Fruit fly (Drosophila melanogaster) whole organism, embryonic: ENCODE measurements around the gene CG15170.

Experiments
- Bteb2 ChIP-seq: fragments of 200-800 bp; sonication (Bioruptor generic); optimal IDR thresholded peaks from 2 replicates; lab custom pipeline; 2016; ENCODE audit warnings: missing biosample characterization, missing genetic modification characterization
- CG10147 ChIP-seq: fragments of 200-800 bp; sonication (Bioruptor generic); optimal IDR thresholded peaks from 2 replicates; lab custom pipeline; 2019; ENCODE audit warnings: missing biosample characterization, mild to moderate bottlenecking, missing genetic modification characterization, moderate library complexity
- CG10565 ChIP-seq: fragments of 200-800 bp; sonication (Bioruptor generic); optimal IDR thresholded peaks from 3 replicates; lab custom pipeline; 2016; ENCODE audit warnings: missing biosample characterization, mild to moderate bottlenecking, missing genetic modification characterization
- CG10979 ChIP-seq: fragments of 200-800 bp; sonication (Bioruptor generic); optimal IDR thresholded peaks from 2 replicates; lab custom pipeline; 2018; ENCODE audit warnings: missing biosample characterization, mild to moderate bottlenecking, missing genetic modification characterization, moderate library complexity
- CG11247 ChIP-seq: fragments of 200-800 bp; sonication (Bioruptor generic); IDR thresholded peaks from 2 replicates; pipeline ENCODE4 v1.3.6; 2022; ENCODE audit warnings: missing biosample characterization, missing genetic modification characterization
- CG11723 ChIP-seq: fragments of 200-800 bp; sonication (Bioruptor generic); optimal IDR thresholded peaks from 2 replicates; lab custom pipeline; 2017; ENCODE audit warnings: missing biosample characterization, mild to moderate bottlenecking, missing genetic modification characterization
- CG12942 ChIP-seq: fragments of 200-800 bp; sonication (Bioruptor generic); optimal IDR thresholded peaks from 3 replicates; lab custom pipeline; 2016; ENCODE audit warnings: missing biosample characterization, missing genetic modification characterization
- CG14710 ChIP-seq: fragments of 200-800 bp; sonication (Bioruptor generic); optimal IDR thresholded peaks from 3 replicates; lab custom pipeline; 2019; ENCODE audit warnings: missing biosample characterization, mild to moderate bottlenecking, missing genetic modification characterization, moderate library complexity
- CG15269 ChIP-seq: fragments of 200-800 bp; sonication (Bioruptor generic); optimal IDR thresholded peaks from 2 replicates; lab custom pipeline; 2018; ENCODE audit warnings: missing biosample characterization, mild to moderate bottlenecking, missing genetic modification characterization, moderate library complexity
- CG17385 ChIP-seq: fragments of 200-800 bp; sonication (Bioruptor generic); optimal IDR thresholded peaks from 3 replicates; lab custom pipeline; 2018; ENCODE audit warnings: missing biosample characterization, mild to moderate bottlenecking, missing genetic modification characterization
- CG2120 ChIP-seq: fragments of 200-800 bp; sonication (Bioruptor generic); optimal IDR thresholded peaks from 3 replicates; lab custom pipeline; 2016; ENCODE audit warnings: missing biosample characterization, missing genetic modification characterization
- CG2678 ChIP-seq: fragments of 200-800 bp; sonication (Bioruptor generic); optimal IDR thresholded peaks from 3 replicates; lab custom pipeline; 2019; ENCODE audit warnings: missing biosample characterization, mild to moderate bottlenecking, missing genetic modification characterization, moderate library complexity
- CG32767 ChIP-seq: fragments of 200-800 bp; sonication (Bioruptor generic); IDR thresholded peaks from 2 replicates; pipeline ENCODE4 v1.3.6; 2022; ENCODE audit warnings: missing biosample characterization, missing genetic modification characterization
- CG34376 ChIP-seq: fragments of 200-800 bp; sonication (Bioruptor generic); optimal IDR thresholded peaks from 2 replicates; lab custom pipeline; 2018; ENCODE audit warnings: missing biosample characterization, mild to moderate bottlenecking, missing genetic modification characterization
- CG3726 ChIP-seq: fragments of 200-800 bp; sonication (Bioruptor generic); IDR thresholded peaks from 3 replicates; pipeline ENCODE4, ENCODE4 v1.3.6; 2022; ENCODE audit warnings: missing biosample characterization, missing genetic modification characterization
- CG5180 ChIP-seq: fragments of 200-800 bp; sonication (Bioruptor generic); optimal IDR thresholded peaks from 3 replicates; lab custom pipeline; 2017; ENCODE audit warnings: missing biosample characterization, missing genetic modification characterization, mild to moderate bottlenecking, moderate library complexity, missing genetic modification reagents
- CG6175 ChIP-seq: fragments of 200-800 bp; sonication (Bioruptor generic); IDR thresholded peaks from 3 replicates; pipeline ENCODE4 v1.3.6; 2022; ENCODE audit warnings: missing biosample characterization, missing genetic modification characterization
- CG6254 ChIP-seq: fragments of 200-800 bp; sonication (Bioruptor generic); optimal IDR thresholded peaks from 3 replicates; lab custom pipeline; 2017; ENCODE audit warnings: mild to moderate bottlenecking, missing biosample characterization, missing genetic modification reagents, missing genetic modification characterization
- CG6689 ChIP-seq: fragments of 200-800 bp; sonication (Bioruptor generic); IDR thresholded peaks from 2 replicates; pipeline ENCODE4 v1.3.6; 2022; ENCODE audit warnings: missing biosample characterization, missing genetic modification characterization
- CG6813 ChIP-seq: fragments of 200-800 bp; sonication (Bioruptor generic); optimal IDR thresholded peaks from 2 replicates; lab custom pipeline; 2017; ENCODE audit warnings: missing biosample characterization, missing genetic modification characterization, mild to moderate bottlenecking, moderate library complexity, missing genetic modification reagents
- CG7271 ChIP-seq: fragments of 200-800 bp; sonication (Bioruptor generic); optimal IDR thresholded peaks from 2 replicates; lab custom pipeline; 2018; ENCODE audit warnings: missing biosample characterization, mild to moderate bottlenecking, missing genetic modification characterization, moderate library complexity
- CG7556 ChIP-seq: fragments of 200-800 bp; sonication (Bioruptor generic); optimal IDR thresholded peaks from 2 replicates; lab custom pipeline; 2017; ENCODE audit warnings: missing biosample characterization, mild to moderate bottlenecking, missing genetic modification characterization
- CG7786 ChIP-seq: fragments of 200-800 bp; sonication (Bioruptor generic); optimal IDR thresholded peaks from 2 replicates; lab custom pipeline; 2016; ENCODE audit warnings: missing biosample characterization, missing genetic modification characterization
- CG8359 ChIP-seq: fragments of 200-800 bp; sonication (Bioruptor generic); optimal IDR thresholded peaks from 2 replicates; lab custom pipeline; 2017; ENCODE audit warnings: missing biosample characterization, mild to moderate bottlenecking, missing genetic modification characterization, borderline replicate concordance
- CG8924 ChIP-seq: fragments of 200-800 bp; optimal IDR thresholded peaks from 3 replicates; lab custom pipeline; 2019; ENCODE audit warnings: missing biosample characterization, mild to moderate bottlenecking, missing genetic modification characterization, moderate library complexity
- CG9797 ChIP-seq: fragments of 200-800 bp; sonication (Bioruptor generic); optimal IDR thresholded peaks from 3 replicates; lab custom pipeline; 2018; ENCODE audit warnings: missing biosample characterization, mild to moderate bottlenecking, missing genetic modification characterization
- CG9817 ChIP-seq: fragments of 200-800 bp; sonication (Bioruptor generic); optimal IDR thresholded peaks from 2 replicates; lab custom pipeline; 2018; ENCODE audit warnings: missing biosample characterization, mild to moderate bottlenecking, missing genetic modification characterization, moderate library complexity
- D19B ChIP-seq: fragments of 200-800 bp; sonication (Bioruptor generic); optimal IDR thresholded peaks from 2 replicates; lab custom pipeline; 2017; ENCODE audit warnings: missing biosample characterization, mild to moderate bottlenecking, missing genetic modification characterization
- HHEX ChIP-seq: fragments of 200-800 bp; sonication (Bioruptor generic); optimal IDR thresholded peaks from 3 replicates; lab custom pipeline; 2017; ENCODE audit warnings: missing biosample characterization, mild to moderate bottlenecking, missing genetic modification characterization, missing genetic modification reagents
- Hand ChIP-seq: fragments of 200-800 bp; sonication (Bioruptor generic); optimal IDR thresholded peaks from 2 replicates; lab custom pipeline; 2017; ENCODE audit warnings: mild to moderate bottlenecking, missing biosample characterization, missing genetic modification reagents, missing genetic modification characterization
- Hsf ChIP-seq: fragments of 200-800 bp; sonication (Bioruptor generic); optimal IDR thresholded peaks from 3 replicates; lab custom pipeline; 2016; ENCODE audit warnings: missing biosample characterization, missing genetic modification characterization
- Lpt ChIP-seq: fragments of >200 bp; optimal IDR thresholded peaks from 2 replicates; lab custom pipeline; 2018; ENCODE audit warnings: missing biosample characterization, missing genetic modification characterization
- MBD-R2 ChIP-seq: fragments of 200-800 bp; sonication (Bioruptor generic); IDR thresholded peaks from 2 replicates; pipeline ENCODE4 v1.3.6; 2022; ENCODE audit warnings: missing biosample characterization, missing genetic modification characterization
- Nf-YC ChIP-seq: fragments of 200-800 bp; optimal IDR thresholded peaks from 3 replicates; lab custom pipeline; 2019; ENCODE audit warnings: missing biosample characterization, mild to moderate bottlenecking, missing genetic modification characterization, moderate library complexity
- Poxn ChIP-seq: fragments of 200-800 bp; sonication (Bioruptor generic); IDR thresholded peaks from 2 replicates; pipeline ENCODE4 v1.3.6; 2022; ENCODE audit warnings: missing biosample characterization, missing genetic modification characterization
- Sox102F ChIP-seq: fragments of 200-800 bp; sonication (Bioruptor generic); optimal IDR thresholded peaks from 2 replicates; lab custom pipeline; 2018; ENCODE audit warnings: missing biosample characterization, mild to moderate bottlenecking, missing genetic modification characterization, moderate library complexity
- TFAM ChIP-seq: fragments of 200-800 bp; sonication (Bioruptor generic); optimal IDR thresholded peaks from 2 replicates; lab custom pipeline; 2017; ENCODE audit warnings: missing biosample characterization, missing genetic modification characterization, inconsistent platforms
- ab ChIP-seq: fragments of 200-800 bp; sonication (Bioruptor generic); optimal IDR thresholded peaks from 2 replicates; lab custom pipeline; 2016; ENCODE audit warnings: missing biosample characterization, missing genetic modification characterization
- ara ChIP-seq: fragments of 200-800 bp; sonication (Bioruptor generic); IDR thresholded peaks from 2 replicates; pipeline ENCODE4 v1.3.6; 2022; ENCODE audit warnings: missing biosample characterization, missing genetic modification characterization
- bab2 ChIP-seq: fragments of 200-800 bp; sonication (Bioruptor generic); optimal IDR thresholded peaks from 2 replicates; lab custom pipeline; 2016; ENCODE audit warnings: missing biosample characterization, missing genetic modification characterization
- br ChIP-seq: fragments of >200 bp; optimal IDR thresholded peaks from 2 replicates; lab custom pipeline; 2017
- dmrt99B ChIP-seq: fragments of 200-800 bp; sonication (Bioruptor generic); optimal IDR thresholded peaks from 2 replicates; lab custom pipeline; 2018; ENCODE audit warnings: missing biosample characterization, mild to moderate bottlenecking, missing genetic modification characterization, moderate library complexity
- dysf ChIP-seq: fragments of 200-800 bp; sonication (Bioruptor generic); IDR thresholded peaks from 3 replicates; pipeline ENCODE4 v1.3.6; 2022; ENCODE audit warnings: missing biosample characterization, missing genetic modification characterization
- gsb-n ChIP-seq: fragments of 200-800 bp; sonication (Bioruptor generic); optimal IDR thresholded peaks from 3 replicates; lab custom pipeline; 2018; ENCODE audit warnings: missing biosample characterization, mild to moderate bottlenecking, missing genetic modification characterization
- ind ChIP-seq: fragments of 200-800 bp; sonication (Bioruptor generic); optimal IDR thresholded peaks from 3 replicates; lab custom pipeline; 2016; ENCODE audit warnings: missing biosample characterization, missing genetic modification characterization
- lilli ChIP-seq: fragments of 200-800 bp; sonication (Bioruptor generic); optimal IDR thresholded peaks from 3 replicates; lab custom pipeline; 2016; ENCODE audit warnings: missing biosample characterization, missing genetic modification characterization
- lola ChIP-seq, 3 experiments: fragments of >200 bp in 2 of 3; fragments of 200-800 bp in 1 of 3; sonication (Bioruptor generic) in 1 of 3; optimal IDR thresholded peaks; 2 replicates each; lab custom pipeline; 2017 to 2019; ENCODE audit warnings: missing biosample characterization in 3 of 3, missing genetic modification characterization in 3 of 3, mild to moderate bottlenecking in 1 of 3, moderate library complexity in 1 of 3
- onecut ChIP-seq: fragments of 200-800 bp; sonication (Bioruptor generic); IDR thresholded peaks from 2 replicates; pipeline ENCODE4 v1.3.6; 2022; ENCODE audit warnings: missing biosample characterization, missing genetic modification characterization
- org-1 ChIP-seq: fragments of 200-800 bp; sonication (Bioruptor generic); optimal IDR thresholded peaks from 2 replicates; lab custom pipeline; 2017; ENCODE audit warnings: missing biosample characterization, missing genetic modification characterization
- slou ChIP-seq: fragments of 200-800 bp; sonication (Bioruptor generic); optimal IDR thresholded peaks from 3 replicates; lab custom pipeline; 2016; ENCODE audit warnings: missing biosample characterization, missing genetic modification characterization
- slp2 ChIP-seq: fragments of 200-800 bp; sonication (Bioruptor generic); optimal IDR thresholded peaks from 2 replicates; lab custom pipeline; 2016; ENCODE audit warnings: missing biosample characterization, missing genetic modification characterization

CG15170 gene

dm6 chr2L:19019160-19019592, 29.1 kb upstream of the CG15170 start (continued):
- TF ChIP-seq CG15269 (tag; lab: Kevin White, UChicago) = peak; percentile 44
- TF ChIP-seq CG10565 = no peak
- peak; percentile 31 for TF ChIP-seq CG17385 (GFP tag; lab: Kevin White, UChicago)
- TF ChIP-seq dmrt99B (tag; lab: Kevin White, UChicago) = peak; percentile 55
- TF ChIP-seq slp2 = no peak
- peak; percentile 66 for TF ChIP-seq CG2120 (GFP tag; lab: Kevin White, UChicago)
- TF ChIP-seq CG12942 (GFP tag; lab: Kevin White, UChicago) = no peak
- no peak for TF ChIP-seq CG6175
- TF ChIP-seq CG11247 (GFP tag; lab: Robert Waterston, UW) = no peak
- peak; percentile 35 for TF ChIP-seq CG14710 (tag; lab: Kevin White, UChicago)
- TF ChIP-seq CG6813 (GFP tag; lab: Kevin White, UChicago) = peak; percentile 8
- TF ChIP-seq CG10147 (GFP tag; lab: Kevin White, UChicago) = peak; percentile 41
- TF ChIP-seq dysf (GFP tag; lab: Robert Waterston, UW) = 0 out of 3 replicates have a peak, but pooled peaks have one; percentile 32
- TF ChIP-seq CG7271 = no peak
- TF ChIP-seq MBD-R2 (GFP tag; lab: Robert Waterston, UW) = no peak
- TF ChIP-seq CG8359 (GFP tag; lab: Kevin White, UChicago) = no peak
- peak; percentile 34 for TF ChIP-seq CG34376 (GFP tag; lab: Kevin White, UChicago)
- TF ChIP-seq gsb-n = no peak
- TF ChIP-seq CG9797 = no peak
- TF ChIP-seq bab2 (GFP tag; lab: Kevin White, UChicago) = no peak
- TF ChIP-seq CG3726 (GFP tag; lab: Robert Waterston, UW) = no peak
- TF ChIP-seq Bteb2 (GFP tag; lab: Kevin White, UChicago) = no peak
- TF ChIP-seq CG6254 (GFP tag; lab: Kevin White, UChicago) = no peak
- TF ChIP-seq TFAM = no peak
- peak; percentile 5 for TF ChIP-seq Sox102F (GFP tag; lab: Kevin White, UChicago)
- peak; percentile 39 for TF ChIP-seq Hand
- peak; percentile 71 for TF ChIP-seq CG2678 (tag; lab: Kevin White, UChicago)
- peak; percentile 52 for TF ChIP-seq HHEX
- TF ChIP-seq CG8924 = peak; percentile 28
- TF ChIP-seq CG10979 (tag; lab: Kevin White, UChicago) = peak; percentile 22
- TF ChIP-seq CG9817 = no peak
- TF ChIP-seq Hsf = peak; percentile 23
- TF ChIP-seq CG11723 (GFP tag; lab: Kevin White, UChicago) = no peak
- peak; percentile 14 for TF ChIP-seq Nf-YC
- TF ChIP-seq CG7556 (GFP tag; lab: Kevin White, UChicago) = peak; percentile 81
- peak; percentile 8 for TF ChIP-seq org-1
- TF ChIP-seq Poxn (GFP tag; lab: Robert Waterston, UW) = no peak
- no peak for TF ChIP-seq D19B (GFP tag; lab: Kevin White, UChicago)
- peak in 1 of 3 experiments; percentile 15 for TF ChIP-seq lola (GFP tag; optimal IDR thresholded peaks at IDR 0.05; lab: Kevin White, UChicago)
- TF ChIP-seq ara (GFP tag; lab: Robert Waterston, UW) = no peak
- no peak for TF ChIP-seq ab
- no peak for TF ChIP-seq CG32767
- no peak for TF ChIP-seq onecut (GFP tag; lab: Robert Waterston, UW)
- TF ChIP-seq CG7786 = peak; percentile 6
- TF ChIP-seq CG5180 (GFP tag; lab: Kevin White, UChicago) = peak; percentile 10
- no peak for TF ChIP-seq Lpt
- TF ChIP-seq CG6689 (GFP tag; lab: Robert Waterston, UW) = no peak
- TF ChIP-seq lilli = peak; percentile 44
- TF ChIP-seq slou = peak; percentile 2
- TF ChIP-seq ind = peak; percentile 25
- no peak for TF ChIP-seq br (lab: Kevin White, UChicago)
